Worm (Caenorhabditis elegans) whole organism, L3 larva: ENCODE results near the gene DH11.5.

ENCODE experiments used
- aly-2 ChIP-seq: fragments of 150-350 bp; optimal IDR thresholded peaks from 2 replicates; lab custom pipeline; 2014; ENCODE audit warnings: missing biosample characterization, missing genetic modification characterization
- elt-2 ChIP-seq: sonication (generic microtip); optimal IDR thresholded peaks from 2 replicates; lab custom pipeline; 2016; ENCODE audit warnings: missing genetic modification reagents, mild to moderate bottlenecking, missing genetic modification characterization, missing compliant biosample characterization
- elt-3 ChIP-seq, 3 experiments: fragments of 150-350 bp in 1 of 3; sonication (generic microtip) in 2 of 3; optimal IDR thresholded peaks; 2 replicates in 2 of 3; 4 replicates in 1 of 3; lab custom pipeline; 2014 to 2017; ENCODE audit warnings: missing biosample characterization in 3 of 3, missing genetic modification characterization in 3 of 3
- lin-15B ChIP-seq: fragments of 150-350 bp; optimal IDR thresholded peaks from 2 replicates; lab custom pipeline; 2014; ENCODE audit warnings: missing biosample characterization, missing genetic modification characterization
- lin-39 ChIP-seq: fragments of 150-350 bp; optimal IDR thresholded peaks from 2 replicates; lab custom pipeline; 2018; ENCODE audit warnings: missing biosample characterization, missing genetic modification reagents, missing genetic modification characterization
- nfya-1 ChIP-seq: sonication (generic microtip); optimal IDR thresholded peaks from 2 replicates; lab custom pipeline; 2017; ENCODE audit warnings: missing genetic modification characterization, mild to moderate bottlenecking, missing compliant biosample characterization, antibody characterized with exemption, moderate library complexity; ENCODE audit not compliant: insufficient read depth
- nhr-76 ChIP-seq: fragments of 150-350 bp; sonication (generic microtip); optimal IDR thresholded peaks from 5 replicates; lab custom pipeline; 2014; ENCODE audit warnings: missing biosample characterization, missing genetic modification characterization
- sea-2 ChIP-seq: fragments of 150-350 bp; sonication (generic microtip); optimal IDR thresholded peaks from 4 replicates; lab custom pipeline; 2014; ENCODE audit warnings: missing biosample characterization, missing genetic modification reagents, missing genetic modification characterization
- skn-1 ChIP-seq: fragments of 150-350 bp; optimal IDR thresholded peaks from 2 replicates; lab custom pipeline; 2014; ENCODE audit warnings: missing biosample characterization, missing genetic modification characterization
- unc-39 ChIP-seq: sonication (generic microtip); optimal IDR thresholded peaks from 4 replicates; lab custom pipeline; 2017; ENCODE audit warnings: missing biosample characterization, missing genetic modification characterization
- unc-62 ChIP-seq: fragments of 150-350 bp; sonication (generic microtip); optimal IDR thresholded peaks from 4 replicates; lab custom pipeline; 2014; ENCODE audit warnings: missing biosample characterization, missing genetic modification reagents, missing genetic modification characterization

DNA sequence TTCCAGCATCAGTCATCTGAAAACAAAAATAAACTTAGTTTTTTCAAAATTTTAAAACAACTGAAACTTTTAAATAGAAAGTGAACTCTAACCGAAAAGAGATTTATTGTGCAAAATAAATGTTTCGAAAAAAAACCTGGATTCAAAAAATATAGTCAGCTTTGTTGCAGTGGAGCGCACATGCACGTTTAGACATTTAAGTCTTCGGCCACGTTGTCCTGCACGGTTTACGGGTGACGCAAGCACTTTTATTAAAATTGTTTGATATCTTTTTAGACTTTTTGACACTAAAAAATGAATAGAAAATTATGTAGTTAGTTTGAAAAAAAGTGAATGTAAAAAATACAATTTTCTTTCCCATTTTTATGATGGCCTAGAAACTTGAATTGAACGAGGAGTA is 63.0 kb downstream of the DH11.5 start, which contains the start of the genes ubh-4 and algn-6:
- TF ChIP-seq sea-2 (GFP tag; lab: Kevin White, UChicago) (no peak), lin-39 (tag; lab: Kevin White, UChicago) (no peak), unc-62 (no peak), unc-39 (tag; lab: Kevin White, UChicago) (no peak), elt-2 (tag; lab: Kevin White, UChicago) (peak; percentile 34), nfya-1 (tag; lab: Kevin White, UChicago) (peak; percentile 72), elt-3 (tag; optimal IDR thresholded peaks at IDR 0.05; lab: Kevin White, UChicago) (no peak), nhr-76 (tag; lab: Kevin White, UChicago) (no peak), skn-1 (no peak), aly-2 (no peak), lin-15B (peak; percentile 89)
